Fruit fly (Drosophila melanogaster): ENCODE results near the gene Met75Ca.
A peak's percentile ranks its signal among the peaks of the same experiment; 100 is the strongest.

Gene Met75Ca

dm6 chr3L:18423011-18423410 lies 49.2 kb downstream of the Met75Ca start:
- TF ChIP-seq CG6276 (GFP tag; optimal IDR thresholded peaks at IDR 0.05) (no peak), CG3032 (tag; optimal IDR thresholded peaks at IDR 0.05) (no peak), dsx (GFP tag; optimal IDR thresholded peaks at IDR 0.05; ENCODE audit: poor library complexity, severe bottlenecking) (no peak), CG8319 (GFP tag; optimal IDR thresholded peaks at IDR 0.05) (no peak), CG8119 (GFP tag; IDR thresholded peaks at IDR 0.05) (no peak), Sox102F (GFP tag; optimal IDR thresholded peaks at IDR 0.05) (peak; percentile 22), lz (GFP tag; optimal IDR thresholded peaks at IDR 0.05) (peak; percentile 5), Ets96B (tag; optimal IDR thresholded peaks at IDR 0.05) (no peak), Eip78C (GFP tag) (peak; percentile 69), CG10669 (GFP tag; optimal IDR thresholded peaks at IDR 0.05) (no peak), CG32006 (GFP tag; optimal IDR thresholded peaks at IDR 0.05) (no peak), CG34406 (GFP tag; optimal IDR thresholded peaks at IDR 0.05) (no peak), CG15336 (GFP tag; IDR thresholded peaks at IDR 0.05) (no peak), Hr4 (GFP tag; optimal IDR thresholded peaks at IDR 0.05) (no peak), Smox (GFP tag; optimal IDR thresholded peaks at IDR 0.05) (peak; percentile 6), esn (GFP tag; optimal IDR thresholded peaks at IDR 0.05) (no peak), acj6 (GFP tag; optimal IDR thresholded peaks at IDR 0.05) (no peak), Sox14 (GFP tag; optimal IDR thresholded peaks at IDR 0.05) (no peak), eg (GFP tag; IDR thresholded peaks at IDR 0.05) (no peak), pdm3 (GFP tag; optimal IDR thresholded peaks at IDR 0.05) (no peak), Ets21C (GFP tag; optimal IDR thresholded peaks at IDR 0.05) (no peak), Sox15 (GFP tag; optimal IDR thresholded peaks at IDR 0.05) (no peak), CG7368 (GFP tag; optimal IDR thresholded peaks at IDR 0.05) (no peak), OdsH (GFP tag; optimal IDR thresholded peaks at IDR 0.05) (no peak), CG8632 (GFP tag; optimal IDR thresholded peaks at IDR 0.05) (no peak), salr (GFP tag; optimal IDR thresholded peaks at IDR 0.05) (no peak), CG11294 (GFP tag; IDR thresholded peaks at IDR 0.05) (no peak), svp (GFP tag) (peak; percentile 52), CG6854 (GFP tag; optimal IDR thresholded peaks at IDR 0.05) (no peak), Eip75B (GFP tag; optimal IDR thresholded peaks at IDR 0.05) (no peak), CG11762 (GFP tag; optimal IDR thresholded peaks at IDR 0.05; ENCODE audit: insufficient read depth) (no peak), topi (GFP tag; optimal IDR thresholded peaks at IDR 0.05) (no peak), fkh (GFP tag; optimal IDR thresholded peaks at IDR 0.05) (no peak), CG6163 (GFP tag; IDR thresholded peaks at IDR 0.05) (no peak), CG3919 (GFP tag; optimal IDR thresholded peaks at IDR 0.05) (peak; percentile 15), Met (GFP tag; optimal IDR thresholded peaks at IDR 0.05) (peak; percentile 20), Hr38 (GFP tag; optimal IDR thresholded peaks at IDR 0.05) (no peak), CG6808 (GFP tag; optimal IDR thresholded peaks at IDR 0.05) (no peak), CG6792 (GFP tag; optimal IDR thresholded peaks at IDR 0.05) (no peak), CG16779 (tag; optimal IDR thresholded peaks at IDR 0.05) (no peak), CG1621 (tag; optimal IDR thresholded peaks at IDR 0.05) (no peak), CG11902 (GFP tag; optimal IDR thresholded peaks at IDR 0.05) (no peak), Gug (GFP tag; IDR thresholded peaks at IDR 0.05) (no peak), fd85E (GFP tag; optimal IDR thresholded peaks at IDR 0.05) (no peak), CG9139 (GFP tag; optimal IDR thresholded peaks at IDR 0.05) (no peak), vri (GFP tag; optimal IDR thresholded peaks at IDR 0.05) (no peak), Eip93F (GFP tag; optimal IDR thresholded peaks at IDR 0.05) (no peak), Hr39 (GFP tag; optimal IDR thresholded peaks at IDR 0.05) (peak; percentile 16), fd59A (GFP tag; optimal IDR thresholded peaks at IDR 0.05) (no peak), CG31627 (GFP tag; optimal IDR thresholded peaks at IDR 0.05) (no peak), CG4318 (GFP tag; optimal IDR thresholded peaks at IDR 0.05) (no peak), achi (GFP tag; optimal IDR thresholded peaks at IDR 0.05) (no peak), CG10631 (GFP tag; optimal IDR thresholded peaks at IDR 0.05) (no peak), Blimp-1 (GFP tag; optimal IDR thresholded peaks at IDR 0.05) (no peak)
